Fruit fly (Drosophila melanogaster) whole organism, embryonic: Measurements from ENCODE around the gene JIL-1.

Experiments
- CG17829 ChIP-seq: fragments of 200-800 bp; optimal IDR thresholded peaks from 2 replicates; lab custom pipeline; 2019; ENCODE audit warnings: missing biosample characterization, mild to moderate bottlenecking, missing genetic modification characterization, moderate library complexity
- Doc2 ChIP-seq: fragments of 200-800 bp; sonication (Bioruptor generic); IDR thresholded peaks from 2 replicates; pipeline ENCODE4 v1.3.6; 2022; ENCODE audit warnings: missing biosample characterization, missing genetic modification characterization
- Opbp ChIP-seq: fragments of 200-800 bp; sonication (Bioruptor generic); IDR thresholded peaks from 3 replicates; pipeline ENCODE4 v1.3.6; 2022; ENCODE audit warnings: missing biosample characterization, missing genetic modification characterization; ENCODE audit not compliant: partially characterized antibody
- lola ChIP-seq, 3 experiments: fragments of >200 bp in 2 of 3; fragments of 200-800 bp in 1 of 3; sonication (Bioruptor generic) in 1 of 3; optimal IDR thresholded peaks; 2 replicates each; lab custom pipeline; 2017 to 2019; ENCODE audit warnings: missing biosample characterization in 3 of 3, missing genetic modification characterization in 3 of 3, mild to moderate bottlenecking in 1 of 3, moderate library complexity in 1 of 3
- slou ChIP-seq: fragments of 200-800 bp; sonication (Bioruptor generic); optimal IDR thresholded peaks from 3 replicates; lab custom pipeline; 2016; ENCODE audit warnings: missing biosample characterization, missing genetic modification characterization

dm6 chr3L:11051271-11051670 is 41.7 kb downstream of the JIL-1 start, which contains the start of gene CG43693:
- TF ChIP-seq Opbp (GFP tag; lab: Robert Waterston, UW) (no peak), slou (GFP tag; lab: Kevin White, UChicago) (no peak), Doc2 (GFP tag; lab: Robert Waterston, UW) (no peak), CG17829 (no peak), lola (GFP tag; optimal IDR thresholded peaks at IDR 0.05; lab: Kevin White, UChicago) (no peak)
